Fruit fly (Drosophila melanogaster) whole organism, pupa: ENCODE measurements around the gene Spps.

Source experiments
- CG10348 ChIP-seq: fragments of 200-800 bp; sonication (Bioruptor generic); IDR thresholded peaks from 2 replicates; pipeline ENCODE4 v1.3.6; 2022; ENCODE audit warnings: missing biosample characterization, missing genetic modification characterization
- CG12605 ChIP-seq: fragments of 200-800 bp; sonication (Bioruptor generic); IDR thresholded peaks from 2 replicates; pipeline ENCODE4 v1.3.6; 2022; ENCODE audit warnings: missing biosample characterization, missing genetic modification characterization
- CG13204 ChIP-seq: fragments of 200-800 bp; sonication (Bioruptor generic); optimal IDR thresholded peaks from 2 replicates; lab custom pipeline; 2018; ENCODE audit warnings: missing biosample characterization, mild to moderate bottlenecking, missing genetic modification characterization, moderate library complexity
- CG14655 ChIP-seq: fragments of 200-800 bp; sonication (Bioruptor generic); optimal IDR thresholded peaks from 3 replicates; lab custom pipeline; 2017; ENCODE audit warnings: mild to moderate bottlenecking, missing biosample characterization, missing genetic modification reagents, missing genetic modification characterization
- CG15710 ChIP-seq: fragments of 200-800 bp; sonication (Bioruptor generic); optimal IDR thresholded peaks from 2 replicates; lab custom pipeline; 2018; ENCODE audit warnings: missing biosample characterization, mild to moderate bottlenecking, missing genetic modification characterization, moderate library complexity
- CG17806 ChIP-seq: fragments of 200-800 bp; sonication (Bioruptor generic); optimal IDR thresholded peaks from 2 replicates; lab custom pipeline; 2018; ENCODE audit warnings: missing biosample characterization, mild to moderate bottlenecking, missing genetic modification characterization, moderate library complexity
- CG32121 ChIP-seq: fragments of 200-800 bp; sonication (Bioruptor generic); IDR thresholded peaks from 2 replicates; pipeline ENCODE4 v1.3.6; 2022; ENCODE audit warnings: missing biosample characterization, missing genetic modification characterization
- CG34367 ChIP-seq: fragments of 200-800 bp; sonication (Bioruptor generic); optimal IDR thresholded peaks from 2 replicates; lab custom pipeline; 2018; ENCODE audit warnings: missing biosample characterization, mild to moderate bottlenecking, missing genetic modification characterization
- CG4496 ChIP-seq: fragments of 200-800 bp; sonication (Bioruptor generic); IDR thresholded peaks from 3 replicates; pipeline ENCODE4 v1.3.6; 2022; ENCODE audit warnings: missing biosample characterization, missing genetic modification characterization
- CG8159 ChIP-seq: fragments of 200-800 bp; sonication (Bioruptor generic); optimal IDR thresholded peaks from 3 replicates; lab custom pipeline; 2018; ENCODE audit warnings: missing biosample characterization, mild to moderate bottlenecking, missing genetic modification characterization, moderate library complexity
- CG8301 ChIP-seq: fragments of 200-800 bp; sonication (Bioruptor generic); optimal IDR thresholded peaks from 2 replicates; lab custom pipeline; 2018; ENCODE audit warnings: missing biosample characterization, mild to moderate bottlenecking, missing genetic modification characterization
- CG9948 ChIP-seq: fragments of 200-800 bp; sonication (Bioruptor generic); optimal IDR thresholded peaks from 2 replicates; lab custom pipeline; 2018; ENCODE audit warnings: missing biosample characterization, mild to moderate bottlenecking, missing genetic modification characterization, moderate library complexity
- D1 ChIP-seq: fragments of 200-800 bp; sonication (Bioruptor generic); optimal IDR thresholded peaks from 2 replicates; lab custom pipeline; 2018; ENCODE audit warnings: missing biosample characterization, mild to moderate bottlenecking, missing genetic modification characterization, moderate library complexity
- EcR ChIP-seq: fragments of 200-800 bp; sonication (Bioruptor generic); optimal IDR thresholded peaks from 3 replicates; lab custom pipeline; 2019; ENCODE audit warnings: missing biosample characterization, missing genetic modification characterization, mild to moderate bottlenecking, moderate library complexity, missing genetic modification reagents
- Ets98B ChIP-seq: fragments of 200-800 bp; sonication (Bioruptor generic); IDR thresholded peaks from 2 replicates; pipeline ENCODE4 v1.3.6; 2022; ENCODE audit warnings: missing biosample characterization, missing genetic modification characterization
- Pif1A ChIP-seq: fragments of 200-800 bp; sonication (Bioruptor generic); optimal IDR thresholded peaks from 3 replicates; lab custom pipeline; 2016; ENCODE audit warnings: missing biosample characterization, missing genetic modification characterization
- Pif1B ChIP-seq: fragments of 200-800 bp; sonication (Bioruptor generic); optimal IDR thresholded peaks from 3 replicates; lab custom pipeline; 2016; ENCODE audit warnings: missing biosample characterization, missing genetic modification characterization
- Snoo ChIP-seq: fragments of 200-800 bp; sonication (Bioruptor generic); optimal IDR thresholded peaks from 3 replicates; lab custom pipeline; 2017; ENCODE audit warnings: missing biosample characterization, mild to moderate bottlenecking, missing genetic modification characterization, inconsistent platforms
- fd96Ca ChIP-seq: fragments of 200-800 bp; sonication (Bioruptor generic); IDR thresholded peaks from 3 replicates; pipeline ENCODE4 v1.3.6; 2022; ENCODE audit warnings: missing biosample characterization, missing genetic modification characterization
- gl ChIP-seq: fragments of 200-800 bp; sonication (Bioruptor generic); optimal IDR thresholded peaks from 2 replicates; lab custom pipeline; 2018; ENCODE audit warnings: missing biosample characterization, mild to moderate bottlenecking, missing genetic modification characterization
- rn ChIP-seq: fragments of 200-800 bp; sonication (Bioruptor generic); IDR thresholded peaks from 2 replicates; pipeline ENCODE4 v1.3.6; 2022; ENCODE audit warnings: missing biosample characterization, missing genetic modification characterization

The Spps gene

DNA sequence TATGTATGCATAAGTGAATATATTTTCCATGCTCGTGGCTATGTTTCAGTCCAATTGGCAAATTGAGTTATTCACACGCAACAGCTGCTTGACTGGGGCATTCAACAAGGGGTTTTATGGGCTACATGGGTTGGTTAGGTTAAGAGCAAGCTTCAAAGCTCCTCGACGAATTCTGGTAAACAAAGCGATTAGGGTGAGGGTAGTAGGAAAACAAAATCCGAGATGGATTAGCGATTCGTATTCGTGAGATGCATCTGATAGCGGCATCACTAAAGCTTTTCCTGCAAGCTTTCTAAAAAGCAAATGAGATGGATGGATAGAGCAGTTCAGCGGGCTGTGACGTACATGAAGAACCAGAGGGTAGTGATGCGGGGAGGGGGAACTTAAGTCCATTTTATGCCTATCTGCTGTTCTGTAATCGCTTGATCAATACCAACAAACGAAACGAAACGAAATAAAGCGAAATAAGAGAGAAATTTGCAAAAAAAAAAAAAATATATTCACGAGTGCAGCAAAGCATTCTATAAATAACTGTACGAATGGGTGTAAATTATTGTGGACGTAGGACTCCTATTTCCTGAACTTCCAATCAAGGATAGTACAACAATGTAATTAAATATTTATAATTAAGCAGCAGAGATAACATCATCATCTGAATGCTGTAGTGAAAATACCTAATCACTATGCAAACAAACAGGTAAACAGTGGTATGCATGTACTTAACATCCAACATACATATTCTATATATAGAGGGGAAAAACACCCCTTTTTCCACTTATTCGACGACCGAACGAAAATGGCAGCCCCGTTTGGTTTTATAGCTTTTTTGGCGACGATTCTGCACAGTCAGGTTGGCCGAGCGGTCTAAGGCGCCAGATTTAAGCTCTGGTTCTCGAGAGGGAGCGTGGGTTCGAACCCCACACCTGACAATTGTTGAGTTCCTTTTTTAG lies 38.0 kb upstream of the Spps start:
- no peak for TF ChIP-seq D1
- 0 out of 2 replicates have a peak, but pooled peaks have one; percentile 8 for TF ChIP-seq CG32121
- peak; percentile 3 for TF ChIP-seq Pif1B
- TF ChIP-seq, all 21 proteins: peak for 2

DNA sequence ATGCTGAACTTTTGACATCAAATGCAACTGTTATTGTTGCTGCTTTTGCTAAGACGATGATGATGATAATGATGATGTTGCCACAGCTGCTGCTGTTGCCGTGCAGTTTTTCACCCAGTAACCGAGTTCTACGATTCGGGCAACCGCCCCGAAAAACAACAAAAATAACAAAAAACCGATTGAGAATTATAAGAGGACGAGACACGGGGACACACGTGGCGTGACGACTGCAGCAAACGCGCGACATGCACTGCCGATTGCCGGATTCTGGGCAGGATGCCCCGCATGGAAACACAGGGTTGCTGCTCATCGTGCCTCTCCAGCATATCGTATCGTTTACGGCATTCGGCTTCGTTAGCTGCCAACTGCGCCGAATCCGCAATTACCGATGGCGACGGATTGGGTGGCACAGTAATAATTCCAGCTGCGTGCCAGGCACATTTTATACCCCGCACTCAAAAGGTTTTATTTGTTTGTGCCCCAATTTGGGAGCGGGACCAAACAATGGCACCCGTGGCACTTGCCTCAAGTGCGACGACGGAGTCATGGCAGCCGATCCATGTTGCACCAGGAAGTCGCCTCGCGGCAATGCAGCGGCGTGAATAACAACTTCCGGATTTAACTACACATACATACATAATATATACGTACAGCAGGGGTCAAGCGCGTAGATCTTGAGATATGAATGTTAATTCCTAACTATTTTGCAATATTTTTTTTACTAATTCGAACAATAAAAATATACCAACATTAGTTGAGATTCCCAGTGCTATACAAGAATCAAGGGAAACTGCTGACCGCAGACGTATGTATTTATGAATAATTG lies 37.1 kb upstream of the Spps start:
- TF ChIP-seq CG12605: no peak
- TF ChIP-seq CG17806 (tag; lab: Kevin White, UChicago): no peak
- peak; percentile 30 for TF ChIP-seq CG14655 (GFP tag; lab: Kevin White, UChicago)
- TF ChIP-seq Pif1A: peak; percentile 49
- TF ChIP-seq CG8301 (tag; lab: Kevin White, UChicago): peak; percentile 20
- TF ChIP-seq Ets98B (GFP tag; lab: Robert Waterston, UW): 0 out of 2 replicates have a peak, but pooled peaks have one; percentile 5
- no peak for TF ChIP-seq CG15710 (tag; lab: Kevin White, UChicago)
- TF ChIP-seq CG32121: no peak
- TF ChIP-seq CG10348 (GFP tag; lab: Robert Waterston, UW): no peak
- TF ChIP-seq gl (tag; lab: Kevin White, UChicago): no peak
- TF ChIP-seq CG34367 (tag; lab: Kevin White, UChicago): no peak
- TF ChIP-seq Snoo: no peak
- TF ChIP-seq D1: no peak
- peak; percentile 13; the same call in 1 of the 3 replicates for TF ChIP-seq fd96Ca
- TF ChIP-seq CG9948 (tag; lab: Kevin White, UChicago): peak; percentile 17
- TF ChIP-seq EcR (GFP tag; lab: Kevin White, UChicago): no peak
- no peak for TF ChIP-seq Pif1B
- peak; percentile 46 for TF ChIP-seq CG8159 (tag; lab: Kevin White, UChicago)
- TF ChIP-seq rn (GFP tag; lab: Robert Waterston, UW): no peak
- no peak for TF ChIP-seq CG13204
- TF ChIP-seq CG4496 (GFP tag; lab: Robert Waterston, UW): 0 out of 3 replicates have a peak, but pooled peaks have one; percentile 6

DNA sequence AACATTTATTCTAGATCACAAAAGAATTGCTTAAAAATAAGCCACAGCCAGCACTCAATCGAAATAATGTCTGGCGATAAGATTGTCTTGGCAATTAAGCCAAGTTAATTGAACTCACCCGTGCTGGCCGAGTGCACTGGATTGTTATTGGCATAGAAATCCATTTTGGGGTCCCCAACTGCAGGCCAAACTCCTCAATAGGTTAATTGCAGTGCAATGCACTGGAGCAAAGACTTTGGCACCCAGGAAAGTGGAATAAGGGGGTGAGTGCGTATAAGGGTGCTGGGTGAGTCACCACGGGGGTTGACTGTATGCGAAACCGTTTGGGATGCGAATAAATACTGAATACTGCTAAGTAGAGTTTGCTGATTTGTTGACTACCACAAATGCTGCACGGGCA lies 36.2 kb upstream of the Spps start:
- TF ChIP-seq CG32121 (no peak), CG8301 (tag; lab: Kevin White, UChicago) (no peak), CG12605 (no peak), gl (tag; lab: Kevin White, UChicago) (no peak), CG15710 (tag; lab: Kevin White, UChicago) (no peak), CG14655 (GFP tag; lab: Kevin White, UChicago) (no peak)

DNA sequence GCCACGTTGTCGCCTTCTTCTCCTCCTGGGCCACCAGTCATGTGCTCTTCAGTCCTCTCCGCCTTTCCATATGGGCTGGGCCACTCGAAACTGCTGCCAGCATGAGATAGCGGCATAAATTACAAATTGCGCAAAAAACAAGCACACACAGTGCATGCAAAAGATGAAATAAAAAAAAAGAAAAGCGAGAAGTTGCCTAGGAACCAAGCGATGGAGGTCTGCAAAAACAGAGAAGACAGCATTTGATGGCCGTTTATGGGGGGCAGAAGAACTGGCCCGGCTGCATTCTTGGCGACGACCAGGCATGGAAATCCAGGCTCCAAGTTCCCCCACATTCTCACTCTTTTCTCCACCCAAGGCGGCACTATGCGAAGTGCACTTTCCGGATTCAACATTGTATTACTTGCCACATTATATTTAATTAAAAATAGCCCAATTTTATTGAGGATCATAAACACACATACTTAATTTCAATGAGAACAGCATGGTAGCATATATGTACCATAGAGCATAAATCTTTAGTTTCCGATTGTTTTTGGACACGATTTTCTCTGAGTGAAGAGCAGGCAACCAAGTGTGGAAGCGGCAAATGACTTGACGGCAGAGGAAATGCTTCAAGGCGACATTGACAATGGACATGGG lies 34.8 kb upstream of the Spps start:
- TF ChIP-seq CG15710 (tag; lab: Kevin White, UChicago) (peak; percentile 54), Snoo (no peak), CG32121 (no peak), CG12605 (no peak), EcR (GFP tag; lab: Kevin White, UChicago) (peak; percentile 7), CG14655 (GFP tag; lab: Kevin White, UChicago) (peak; percentile 87), CG8301 (tag; lab: Kevin White, UChicago) (peak; percentile 79), D1 (peak; percentile 44), CG9948 (tag; lab: Kevin White, UChicago) (peak; percentile 75), CG17806 (tag; lab: Kevin White, UChicago) (peak; percentile 73), Pif1A (peak; percentile 69), CG8159 (tag; lab: Kevin White, UChicago) (peak; percentile 59), fd96Ca (0 out of 3 replicates have a peak, but pooled peaks have one; percentile 32), CG13204 (peak; percentile 45), CG10348 (GFP tag; lab: Robert Waterston, UW) (no peak), gl (tag; lab: Kevin White, UChicago) (peak; percentile 9), CG34367 (tag; lab: Kevin White, UChicago) (peak; percentile 45), Pif1B (peak; percentile 76), Ets98B (GFP tag; lab: Robert Waterston, UW) (peak; percentile 19; the same call in 1 of the 2 replicates), rn (GFP tag; lab: Robert Waterston, UW) (no peak), CG4496 (GFP tag; lab: Robert Waterston, UW) (peak; percentile 18; the same call in 2 of the 3 replicates)

DNA sequence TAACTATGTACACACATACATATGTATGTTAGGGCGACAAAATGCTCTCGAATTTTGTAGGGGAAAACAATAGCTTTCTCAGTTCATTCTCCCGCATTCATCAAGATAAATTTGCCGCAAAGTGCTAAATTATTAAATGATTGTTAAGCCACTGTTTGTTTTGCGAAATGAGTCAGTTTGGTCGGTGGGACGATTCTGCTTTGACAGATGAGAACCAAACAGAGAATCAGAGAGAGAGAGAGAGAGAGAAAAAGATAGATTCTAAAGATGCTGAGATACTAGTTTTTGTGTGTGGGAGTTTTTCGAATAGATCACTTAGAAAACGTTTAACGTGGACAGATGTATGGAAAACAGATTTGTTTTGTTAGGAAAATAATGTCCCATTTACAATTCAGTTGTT lies 33.7 kb upstream of the Spps start:
- TF ChIP-seq CG34367 (tag; lab: Kevin White, UChicago): no peak
- no peak for TF ChIP-seq CG32121
- no peak for TF ChIP-seq CG17806 (tag; lab: Kevin White, UChicago)
- TF ChIP-seq CG15710 (tag; lab: Kevin White, UChicago): no peak
- no peak for TF ChIP-seq rn (GFP tag; lab: Robert Waterston, UW)
- TF ChIP-seq D1: no peak
- TF ChIP-seq Pif1A: no peak
- TF ChIP-seq CG8159 (tag; lab: Kevin White, UChicago): no peak
- no peak for TF ChIP-seq CG4496 (GFP tag; lab: Robert Waterston, UW)
- TF ChIP-seq Ets98B (GFP tag; lab: Robert Waterston, UW): no peak
- no peak for TF ChIP-seq CG10348 (GFP tag; lab: Robert Waterston, UW)
- no peak for TF ChIP-seq CG8301 (tag; lab: Kevin White, UChicago)
- no peak for TF ChIP-seq gl (tag; lab: Kevin White, UChicago)
- TF ChIP-seq CG13204: no peak
- no peak for TF ChIP-seq Pif1B
- no peak for TF ChIP-seq Snoo
- no peak for TF ChIP-seq fd96Ca
- no peak for TF ChIP-seq CG14655 (GFP tag; lab: Kevin White, UChicago)
